In the genomic region with DNA sequence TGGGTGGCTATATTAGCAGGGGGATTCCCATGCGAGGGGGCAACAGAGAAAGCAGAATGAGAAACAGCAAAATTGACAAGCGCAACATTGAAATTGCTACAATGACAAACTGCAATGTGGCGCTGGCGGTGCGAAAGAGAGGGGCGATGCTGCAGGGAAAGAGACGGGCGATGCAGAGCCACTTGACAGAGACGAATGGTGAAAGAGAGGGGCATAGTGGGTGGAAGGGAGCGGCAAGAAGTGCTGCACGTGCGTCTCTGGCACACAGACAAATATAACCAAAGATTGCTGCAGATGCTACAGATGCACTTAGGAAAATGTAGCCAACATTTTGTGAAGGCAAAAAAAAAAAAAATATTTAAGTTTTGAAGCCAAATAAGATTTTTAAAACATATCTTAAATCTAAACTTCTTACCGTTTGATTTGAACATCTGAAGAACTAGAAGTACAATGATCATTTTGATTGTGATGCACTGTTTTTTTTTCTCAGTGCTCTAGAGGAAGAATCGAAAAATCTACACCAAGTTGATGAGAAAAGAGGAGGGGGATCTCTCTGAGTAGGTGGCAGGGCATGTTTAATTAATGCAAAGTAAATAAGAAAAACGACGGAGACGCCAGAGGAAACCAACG, we compare ENCODE assay signal across 4 fruit fly cellular contexts.
A peak's percentile ranks its signal among the peaks of the same experiment; 100 is the strongest.
TF ChIP-seq lines count a peak whose summit lies in the region.

No protein-coding gene starts in this region.

- TF ChIP-seq CTCF in whole organism, embryonic (GFP tag; optimal IDR thresholded peaks at IDR 0.05; lab: Kevin White, UChicago), result no peak

TF ChIP-seq in whole organism, embryonic, 481 proteins besides CTCF, POLR2A, EP300 and RAD21 (continues in another document):
- TF ChIP-seq Fer2 (tag; optimal IDR thresholded peaks at IDR 0.05; lab: Kevin White, UChicago), result no peak
- TF ChIP-seq pan (optimal IDR thresholded peaks at IDR 0.05; lab: Kevin White, UChicago), result no peak
- TF ChIP-seq pan (GFP tag; optimal IDR thresholded peaks at IDR 0.05 in 1 of 2, IDR thresholded peaks at IDR 0.05 in 1 of 2), result peak in 1 of 2 experiments; percentile 52
- no peak for TF ChIP-seq Dp (GFP tag; optimal IDR thresholded peaks at IDR 0.05; lab: Kevin White, UChicago)
- TF ChIP-seq CG1024 (GFP tag; IDR thresholded peaks at IDR 0.05; lab: Robert Waterston, UW), result peak; percentile 45
- peak; percentile 52 for TF ChIP-seq bab2 (GFP tag; optimal IDR thresholded peaks at IDR 0.05; lab: Kevin White, UChicago)
- peak; percentile 86 for TF ChIP-seq gem (tag; optimal IDR thresholded peaks at IDR 0.05; lab: Kevin White, UChicago)
- peak; percentile 77 for TF ChIP-seq sisA (GFP tag; IDR thresholded peaks at IDR 0.05; lab: Robert Waterston, UW)
- peak; percentile 68 for TF ChIP-seq CG4820 (GFP tag; optimal IDR thresholded peaks at IDR 0.05; lab: Kevin White, UChicago)
- TF ChIP-seq nom (GFP tag; optimal IDR thresholded peaks at IDR 0.05; lab: Kevin White, UChicago), result peak; percentile 14
- TF ChIP-seq CG14710 (tag; optimal IDR thresholded peaks at IDR 0.05; lab: Kevin White, UChicago), result peak; percentile 79
- TF ChIP-seq fu2 (GFP tag; optimal IDR thresholded peaks at IDR 0.05; lab: Kevin White, UChicago), result no peak
- no peak for TF ChIP-seq HmgZ (tag; optimal IDR thresholded peaks at IDR 0.05; lab: Kevin White, UChicago)
- TF ChIP-seq sima (GFP tag; optimal IDR thresholded peaks at IDR 0.05; lab: Kevin White, UChicago), result peak; percentile 5
- peak; percentile 17 for TF ChIP-seq CG3065 (GFP tag; optimal IDR thresholded peaks at IDR 0.05; lab: Kevin White, UChicago)
- TF ChIP-seq Oli (tag; optimal IDR thresholded peaks at IDR 0.05; lab: Kevin White, UChicago), result peak; percentile 68
- TF ChIP-seq gsb-n (tag; optimal IDR thresholded peaks at IDR 0.05; lab: Kevin White, UChicago), result peak; percentile 79
- no peak for TF ChIP-seq Opbp (GFP tag; IDR thresholded peaks at IDR 0.05; lab: Robert Waterston, UW; ENCODE audit: partially characterized antibody)
- peak; percentile 17 for TF ChIP-seq ind (GFP tag; optimal IDR thresholded peaks at IDR 0.05; lab: Kevin White, UChicago)
- peak; percentile 55 for TF ChIP-seq CG4404 (GFP tag; IDR thresholded peaks at IDR 0.05; lab: Robert Waterston, UW)
- peak; percentile 80 for TF ChIP-seq CG2202 (tag; optimal IDR thresholded peaks at IDR 0.05; lab: Kevin White, UChicago)

TF ChIP-seq in whole organism, prepupa, 60 proteins besides CTCF, POLR2A, EP300 and RAD21 (continues in another document):
- TF ChIP-seq Hr4 (GFP tag; optimal IDR thresholded peaks at IDR 0.05; lab: Kevin White, UChicago) (peak; percentile 59), Hr39 (GFP tag; optimal IDR thresholded peaks at IDR 0.05; lab: Kevin White, UChicago) (peak; percentile 48), CG6808 (GFP tag; optimal IDR thresholded peaks at IDR 0.05; lab: Kevin White, UChicago) (peak; percentile 32), acj6 (GFP tag; optimal IDR thresholded peaks at IDR 0.05; lab: Kevin White, UChicago) (peak; percentile 57), CG11294 (GFP tag; IDR thresholded peaks at IDR 0.05; lab: Robert Waterston, UW) (no peak; the same call in 1 of the 2 replicates), CG8119 (GFP tag; IDR thresholded peaks at IDR 0.05; lab: Robert Waterston, UW) (peak; percentile 80), CG1621 (tag; optimal IDR thresholded peaks at IDR 0.05; lab: Kevin White, UChicago) (peak; percentile 26), CG11902 (GFP tag; optimal IDR thresholded peaks at IDR 0.05; lab: Kevin White, UChicago) (no peak), ss (GFP tag; optimal IDR thresholded peaks at IDR 0.05; lab: Kevin White, UChicago) (peak; percentile 6 to 63), CG6854 (GFP tag; optimal IDR thresholded peaks at IDR 0.05; lab: Kevin White, UChicago) (no peak), CG9139 (GFP tag; optimal IDR thresholded peaks at IDR 0.05; lab: Kevin White, UChicago) (peak; percentile 29), CG6276 (GFP tag; optimal IDR thresholded peaks at IDR 0.05; lab: Kevin White, UChicago) (peak; percentile 17), CG6163 (GFP tag; IDR thresholded peaks at IDR 0.05; lab: Robert Waterston, UW) (peak; percentile 84), CG8319 (GFP tag; optimal IDR thresholded peaks at IDR 0.05; lab: Kevin White, UChicago) (peak; percentile 15), fd59A (GFP tag; optimal IDR thresholded peaks at IDR 0.05; lab: Kevin White, UChicago) (peak; percentile 42), Eip75B (GFP tag; optimal IDR thresholded peaks at IDR 0.05; lab: Kevin White, UChicago) (peak; percentile 61), Eip93F (GFP tag; optimal IDR thresholded peaks at IDR 0.05; lab: Kevin White, UChicago) (no peak), Eip78C (GFP tag; lab: Kevin White, UChicago) (peak; percentile 81), Lpt (GFP tag; optimal IDR thresholded peaks at IDR 0.05; lab: Kevin White, UChicago) (peak; percentile 26), Hr38 (GFP tag; optimal IDR thresholded peaks at IDR 0.05; lab: Kevin White, UChicago) (no peak), CG3032 (tag; optimal IDR thresholded peaks at IDR 0.05; lab: Kevin White, UChicago) (peak; percentile 63), cyc (GFP tag; optimal IDR thresholded peaks at IDR 0.05; lab: Kevin White, UChicago) (peak; percentile 36)

TF ChIP-seq in whole organism, pupa, 21 proteins besides CTCF, POLR2A, EP300 and RAD21:
- TF ChIP-seq CG34367 (tag; optimal IDR thresholded peaks at IDR 0.05; lab: Kevin White, UChicago), result peak; percentile 56
- peak; percentile 64 for TF ChIP-seq CG8301 (tag; optimal IDR thresholded peaks at IDR 0.05; lab: Kevin White, UChicago)
- no peak for TF ChIP-seq CG10348 (GFP tag; IDR thresholded peaks at IDR 0.05; lab: Robert Waterston, UW)
- peak; percentile 74 for TF ChIP-seq CG9948 (tag; optimal IDR thresholded peaks at IDR 0.05; lab: Kevin White, UChicago)
- TF ChIP-seq CG14655 (GFP tag; optimal IDR thresholded peaks at IDR 0.05; lab: Kevin White, UChicago), result peak; percentile 68
- TF ChIP-seq D1 (tag; optimal IDR thresholded peaks at IDR 0.05; lab: Kevin White, UChicago), result no peak
- peak; percentile 58 for TF ChIP-seq CG32121 (GFP tag; IDR thresholded peaks at IDR 0.05; lab: Robert Waterston, UW)
- peak; percentile 29 for TF ChIP-seq CG13204 (GFP tag; optimal IDR thresholded peaks at IDR 0.05; lab: Kevin White, UChicago)
- TF ChIP-seq rn (GFP tag; IDR thresholded peaks at IDR 0.05; lab: Robert Waterston, UW), result peak; percentile 29; the same call in 1 of the 2 replicates
- peak; percentile 55; the same call in 2 of the 3 replicates for TF ChIP-seq fd96Ca (GFP tag; IDR thresholded peaks at IDR 0.05; lab: Robert Waterston, UW)
- TF ChIP-seq EcR (GFP tag; optimal IDR thresholded peaks at IDR 0.05; lab: Kevin White, UChicago), result no peak
- TF ChIP-seq Pif1B (GFP tag; optimal IDR thresholded peaks at IDR 0.05; lab: Kevin White, UChicago), result peak; percentile 56
- TF ChIP-seq Pif1A (GFP tag; optimal IDR thresholded peaks at IDR 0.05; lab: Kevin White, UChicago), result peak; percentile 50
- no peak for TF ChIP-seq gl (tag; optimal IDR thresholded peaks at IDR 0.05; lab: Kevin White, UChicago)
- TF ChIP-seq CG15710 (tag; optimal IDR thresholded peaks at IDR 0.05; lab: Kevin White, UChicago), result peak; percentile 78
- peak; percentile 58; the same call in 1 of the 2 replicates for TF ChIP-seq Ets98B (GFP tag; IDR thresholded peaks at IDR 0.05; lab: Robert Waterston, UW)
- peak; percentile 70 for TF ChIP-seq CG17806 (tag; optimal IDR thresholded peaks at IDR 0.05; lab: Kevin White, UChicago)
- TF ChIP-seq CG12605 (GFP tag; IDR thresholded peaks at IDR 0.05; lab: Robert Waterston, UW), result no peak; the same call in 1 of the 2 replicates
- TF ChIP-seq CG4496 (GFP tag; IDR thresholded peaks at IDR 0.05; lab: Robert Waterston, UW), result peak; percentile 78
- peak; percentile 73 for TF ChIP-seq CG8159 (tag; optimal IDR thresholded peaks at IDR 0.05; lab: Kevin White, UChicago)
- peak; percentile 13 for TF ChIP-seq Snoo (tag; optimal IDR thresholded peaks at IDR 0.05; lab: Kevin White, UChicago)
TF ChIP-seq in whole organism, pupa: peak in this region for 16.

TF ChIP-seq in whole organism, wandering third instar larva, 38 proteins besides CTCF, POLR2A, EP300 and RAD21:
- TF ChIP-seq OdsH (GFP tag; optimal IDR thresholded peaks at IDR 0.05; lab: Kevin White, UChicago), result peak; percentile 16
- TF ChIP-seq Dfd (GFP tag; optimal IDR thresholded peaks at IDR 0.05; lab: Kevin White, UChicago), result no peak
- no peak for TF ChIP-seq CG9705 (GFP tag; optimal IDR thresholded peaks at IDR 0.05; lab: Kevin White, UChicago)
- peak; percentile 22 for TF ChIP-seq ey (GFP tag; optimal IDR thresholded peaks at IDR 0.05; lab: Kevin White, UChicago)
- no peak for TF ChIP-seq CrebA (GFP tag; optimal IDR thresholded peaks at IDR 0.05; lab: Kevin White, UChicago; ENCODE audit: borderline replicate concordance)
- peak in 1 of 2 experiments; percentile 21 for TF ChIP-seq foxo (GFP tag; optimal IDR thresholded peaks at IDR 0.05; lab: Kevin White, UChicago)
- peak; percentile 14 for TF ChIP-seq Sp1 (GFP tag; optimal IDR thresholded peaks at IDR 0.05; lab: Kevin White, UChicago)
- TF ChIP-seq h (GFP tag; optimal IDR thresholded peaks at IDR 0.05; lab: Kevin White, UChicago), result peak; percentile 7
- TF ChIP-seq fru (GFP tag; optimal IDR thresholded peaks at IDR 0.05; lab: Kevin White, UChicago), result peak; percentile 38
- TF ChIP-seq br (GFP tag; optimal IDR thresholded peaks at IDR 0.05; lab: Kevin White, UChicago), result peak; percentile 11

Comparison
In these comparisons a context has a peak if more than half of its experiments do, and no peak if none do; other contexts are left out.
1. Of the 7 proteins assayed by ChIP-seq in both whole organism, embryonic and whole organism, prepupa: peak only in whole organism, embryonic: Blimp-1; only in whole organism, prepupa: CG16779, Gug, Hr39 and Lpt; in both: Sox102F; in neither: 1.